Worm (Caenorhabditis elegans) whole organism, dauer: ENCODE measurements around the gene srd-58.

Experiments
- unc-62 ChIP-seq: sonication (generic microtip); optimal IDR thresholded peaks from 2 replicates; lab custom pipeline; 2017; ENCODE audit warnings: missing biosample characterization, missing genetic modification reagents, missing genetic modification characterization

The srd-58 gene

DNA sequence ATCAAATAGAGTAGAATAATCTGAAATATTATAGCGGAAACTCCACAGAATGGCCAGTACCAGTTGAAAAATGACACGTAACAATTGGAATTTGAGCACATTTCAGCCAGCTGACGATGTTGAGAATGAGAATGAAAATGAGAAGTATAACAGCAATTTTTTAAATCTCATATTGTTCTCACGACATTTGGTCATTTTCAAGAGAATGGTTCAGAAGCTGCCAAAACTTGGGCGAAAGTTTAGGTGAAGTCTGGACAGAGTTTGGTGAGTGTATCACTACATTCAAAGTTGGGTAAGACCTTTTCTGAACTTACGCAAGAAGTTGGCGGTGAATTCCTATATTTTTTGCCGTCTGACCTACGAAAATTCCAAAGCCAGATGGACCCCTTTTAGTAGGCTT lies at the start of gene srd-58:
Gene srd-58 (minus strand): TSS at position 101 of the 400 bp plus-strand sequence.
- no peak for TF ChIP-seq unc-62

DNA sequence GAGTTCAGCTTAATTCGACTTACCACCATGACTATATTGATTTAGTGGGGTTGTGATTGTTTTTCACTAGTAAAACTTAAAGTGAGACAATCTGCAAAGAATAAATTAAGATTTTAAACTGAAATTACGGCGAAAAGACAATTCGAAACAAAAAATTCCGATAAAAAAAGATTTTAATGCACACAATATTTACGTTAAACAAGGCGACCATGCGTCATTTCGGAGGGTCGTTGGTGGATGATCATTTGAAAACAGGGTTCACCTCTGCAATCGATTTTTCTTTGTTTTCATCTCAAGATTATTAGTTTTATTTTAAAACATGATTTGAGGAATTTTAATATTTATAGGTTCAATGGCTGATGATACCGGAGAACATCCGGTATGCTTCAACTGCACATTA lies 48.2 kb upstream of the srd-58 start, which contains the start of gene lsm-4:
Gene lsm-4 (minus strand): TSS at position 91 of the 400 bp plus-strand sequence.
- no peak for TF ChIP-seq unc-62

DNA sequence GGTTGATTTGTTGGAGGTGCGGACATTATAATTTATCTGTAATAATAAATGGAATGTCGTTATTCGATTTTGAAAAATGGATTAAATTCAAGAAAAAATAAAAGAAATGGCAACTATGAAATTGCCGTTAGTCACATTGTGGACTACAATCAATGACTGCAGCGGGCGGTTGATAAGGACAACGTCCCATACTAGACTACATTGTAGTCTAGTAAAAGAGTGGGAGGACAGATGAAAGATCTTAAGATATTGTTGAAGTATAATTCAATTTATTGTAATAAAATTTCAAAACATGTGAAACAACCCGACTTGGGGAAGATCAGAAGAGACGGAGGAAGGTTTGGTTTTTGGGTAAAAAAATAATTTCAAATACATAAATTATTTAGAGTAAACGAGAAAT lies 47.1 kb upstream of the srd-58 start, which contains the start of the genes prx-13 and ada-2:
Gene prx-13 (minus strand): TSS at position 38 of the 400 bp plus-strand sequence.
Gene ada-2 (plus strand): TSS at position 282 of the 400 bp plus-strand sequence.
- TF ChIP-seq unc-62 = no peak

DNA sequence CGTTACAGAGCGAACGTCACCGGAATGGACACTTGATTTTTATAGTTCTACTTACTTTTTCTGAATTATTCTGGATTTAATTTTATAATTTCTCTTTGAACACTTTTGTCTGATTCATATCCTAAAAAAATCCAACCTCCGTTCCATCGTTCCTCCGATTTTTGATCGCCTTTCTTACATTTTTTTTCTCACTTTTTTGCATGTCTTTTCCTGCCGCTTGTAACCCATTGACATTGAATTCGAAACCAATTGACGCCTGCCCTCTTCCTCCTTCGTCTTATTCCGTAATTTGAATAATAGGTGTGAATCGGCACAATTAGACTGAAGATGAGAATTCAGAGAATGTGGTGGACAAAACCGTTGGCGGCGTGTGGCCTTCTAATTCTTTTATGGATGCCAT lies 40.7 kb upstream of the srd-58 start, which contains the start of gene skpo-3:
Gene skpo-3 (plus strand): TSS at position 301 of the 400 bp plus-strand sequence.
- TF ChIP-seq unc-62 = no peak

DNA sequence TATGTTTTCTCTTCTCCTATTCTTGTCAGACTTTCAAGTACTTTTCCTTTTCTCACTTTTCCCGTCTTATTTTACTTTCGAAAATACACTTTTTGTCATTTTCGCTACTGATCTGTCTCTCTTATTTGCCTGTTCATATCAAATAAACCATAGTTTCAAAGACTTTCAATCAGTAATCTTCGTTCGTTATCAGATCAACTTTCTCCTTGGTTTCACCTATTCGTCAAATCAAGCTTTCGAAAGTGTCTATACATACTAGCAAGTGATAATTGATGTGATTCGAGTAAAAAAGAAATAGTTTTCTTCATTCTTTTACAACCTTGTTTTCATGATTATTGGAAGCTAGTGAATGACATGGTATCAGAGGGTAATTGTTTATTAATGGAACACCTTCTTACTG lies 37.9 kb upstream of the srd-58 start:
- no peak for TF ChIP-seq unc-62

DNA sequence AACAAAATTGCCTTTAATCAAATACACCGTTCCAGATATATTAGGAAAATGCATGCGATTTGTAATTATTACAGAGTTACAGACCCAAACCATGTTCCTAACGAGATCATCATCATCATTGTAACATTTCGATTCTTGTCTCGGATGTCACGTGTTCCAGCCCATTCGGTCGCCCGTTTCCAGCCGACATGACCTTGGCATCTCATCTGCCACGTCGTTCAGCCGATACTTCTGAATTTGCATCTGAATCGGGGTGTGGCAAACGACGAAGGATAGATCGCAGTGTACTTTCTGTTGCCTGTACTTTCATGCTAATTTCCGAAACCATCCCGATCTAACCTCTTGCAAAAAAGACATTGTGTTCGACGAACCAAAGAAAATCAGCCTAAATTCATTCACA lies 34.9 kb upstream of the srd-58 start:
- no peak for TF ChIP-seq unc-62

DNA sequence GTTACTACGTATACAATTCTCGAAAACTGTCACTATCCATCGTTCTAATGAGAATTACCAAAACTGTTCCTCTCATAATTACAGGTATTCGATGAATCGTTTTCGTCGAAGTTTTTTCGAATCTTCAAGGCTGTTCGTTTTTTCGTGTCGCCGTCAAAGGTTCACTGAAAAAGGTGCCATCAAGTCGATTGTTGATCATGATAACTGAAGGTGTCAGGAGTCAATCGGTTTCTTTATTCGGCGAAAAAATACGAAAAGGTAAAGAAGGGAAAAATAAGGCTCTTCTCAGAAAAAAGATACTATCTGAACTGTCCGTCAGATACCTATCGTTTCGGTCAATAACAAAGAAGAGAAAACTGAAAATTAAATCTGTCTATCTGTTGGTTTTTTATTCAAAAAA lies 33.9 kb upstream of the srd-58 start:
- TF ChIP-seq unc-62 = no peak

DNA sequence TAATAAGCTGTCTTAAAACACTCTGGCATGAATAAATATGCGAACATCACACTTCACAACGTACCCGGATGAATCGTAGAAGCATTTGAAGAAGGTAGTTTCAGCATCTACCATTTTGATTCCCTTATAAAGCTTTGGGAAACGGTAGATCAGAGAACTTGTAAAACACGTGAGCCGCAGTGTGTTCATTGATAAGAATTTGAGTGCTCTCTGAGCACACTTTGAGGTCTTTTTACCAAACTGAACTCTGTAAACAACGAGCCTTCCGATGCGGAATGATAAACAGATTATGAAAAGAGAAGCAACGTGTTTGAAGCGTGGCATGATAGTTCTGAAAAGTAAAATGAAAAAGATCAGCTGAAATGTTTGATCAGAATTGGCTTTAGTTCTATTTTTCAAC lies 33.4 kb upstream of the srd-58 start, which contains the start of gene aqp-1:
Gene aqp-1 (minus strand): TSS at position 102 of the 400 bp plus-strand sequence.
- no peak for TF ChIP-seq unc-62

DNA sequence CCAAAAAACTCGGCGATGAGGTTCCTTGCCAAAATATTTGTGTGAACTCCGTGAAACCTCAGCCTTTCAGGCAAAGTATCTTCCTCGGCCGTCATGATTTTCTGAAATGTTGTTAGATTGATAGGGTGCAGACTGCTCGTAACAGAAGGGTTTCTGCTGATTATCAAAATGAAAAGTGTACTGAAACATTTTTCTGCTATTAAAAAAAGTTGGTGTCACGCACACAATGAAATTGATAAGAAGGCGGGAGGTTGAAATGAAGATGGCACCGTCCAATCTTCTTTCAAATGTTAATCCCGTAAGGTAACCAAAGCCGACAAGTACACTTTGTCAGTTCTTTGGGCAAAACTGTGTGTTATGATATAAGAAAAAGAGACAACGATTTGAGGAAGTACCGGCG lies 32.1 kb upstream of the srd-58 start:
- no peak for TF ChIP-seq unc-62

DNA sequence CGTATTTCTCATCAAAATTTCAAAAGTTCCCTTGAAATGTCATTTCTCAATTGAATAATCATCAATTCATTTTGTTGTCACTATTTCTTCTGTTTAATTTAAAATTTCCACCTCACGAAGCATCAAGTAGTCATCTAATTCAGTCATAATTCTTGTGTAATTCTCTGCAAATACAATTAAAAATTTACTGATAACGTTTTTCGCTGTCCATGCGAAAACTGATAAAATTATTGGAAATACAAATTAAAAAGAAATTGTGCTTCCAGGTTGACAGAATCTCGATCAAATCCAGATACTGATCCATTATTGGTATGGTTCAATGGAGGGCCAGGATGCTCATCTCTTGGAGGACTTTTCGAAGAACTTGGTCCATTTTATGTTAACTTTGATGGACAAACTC lies 28.4 kb upstream of the srd-58 start:
- no peak for TF ChIP-seq unc-62

DNA sequence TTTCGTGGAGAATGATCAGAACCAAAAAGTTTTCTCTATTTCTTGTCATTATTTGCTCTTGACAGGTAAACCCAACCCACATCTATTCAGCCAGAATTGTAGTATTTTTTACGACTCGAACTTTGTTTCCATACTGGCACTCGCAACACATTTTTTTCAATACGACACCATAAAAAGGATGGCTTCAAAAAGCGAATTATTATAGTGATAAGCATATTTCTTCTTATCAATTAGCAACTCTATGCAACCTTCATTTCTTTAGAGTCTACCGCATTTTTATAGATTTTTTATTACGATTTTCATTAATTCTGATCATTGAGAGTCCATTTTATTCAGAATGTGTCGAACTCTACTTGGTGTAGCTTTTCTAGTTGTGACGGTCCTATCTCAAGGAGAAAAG lies 27.7 kb upstream of the srd-58 start, which contains the start of gene ctsa-3.1:
Gene ctsa-3.1 (plus strand): TSS at position 337 of the 400 bp plus-strand sequence.
- TF ChIP-seq unc-62 = no peak

DNA sequence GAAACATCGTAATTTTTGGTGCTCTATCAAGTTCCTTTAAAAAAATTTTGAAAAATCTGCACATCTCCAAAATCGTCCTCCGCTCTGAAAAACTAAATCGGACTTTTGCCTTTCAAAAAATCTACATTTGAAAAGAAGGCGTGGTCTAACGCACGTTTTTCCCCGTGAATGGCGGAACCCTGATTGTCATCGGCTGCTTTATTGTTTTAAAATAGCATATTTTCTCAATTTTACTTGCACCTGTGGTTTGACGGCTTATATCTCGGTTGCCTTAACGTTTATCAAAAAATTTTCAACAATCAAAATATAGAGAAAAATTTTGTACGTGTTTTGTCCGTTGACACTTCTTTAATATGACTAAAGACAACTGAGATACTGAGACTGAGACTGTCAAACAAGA lies 27.1 kb upstream of the srd-58 start:
- no peak for TF ChIP-seq unc-62

DNA sequence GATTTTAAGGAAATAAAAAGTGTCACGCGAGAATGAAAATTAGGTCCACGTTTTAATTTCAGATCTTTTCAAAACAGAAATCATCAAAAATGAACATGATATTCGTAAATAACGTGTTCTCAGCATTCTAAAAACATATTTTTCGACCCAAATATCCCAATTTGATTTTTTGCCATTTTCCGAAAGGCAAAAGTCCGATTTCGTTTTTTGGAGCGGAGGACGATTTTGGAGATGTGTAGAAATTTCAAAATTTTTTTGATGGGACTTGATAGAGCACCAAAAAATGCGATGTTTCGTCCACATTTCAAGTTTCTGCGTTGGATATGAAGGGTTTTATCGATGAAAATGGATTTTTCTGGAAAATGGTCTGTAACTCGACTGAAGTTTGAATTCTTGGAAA lies 25.8 kb upstream of the srd-58 start:
- no peak for TF ChIP-seq unc-62

DNA sequence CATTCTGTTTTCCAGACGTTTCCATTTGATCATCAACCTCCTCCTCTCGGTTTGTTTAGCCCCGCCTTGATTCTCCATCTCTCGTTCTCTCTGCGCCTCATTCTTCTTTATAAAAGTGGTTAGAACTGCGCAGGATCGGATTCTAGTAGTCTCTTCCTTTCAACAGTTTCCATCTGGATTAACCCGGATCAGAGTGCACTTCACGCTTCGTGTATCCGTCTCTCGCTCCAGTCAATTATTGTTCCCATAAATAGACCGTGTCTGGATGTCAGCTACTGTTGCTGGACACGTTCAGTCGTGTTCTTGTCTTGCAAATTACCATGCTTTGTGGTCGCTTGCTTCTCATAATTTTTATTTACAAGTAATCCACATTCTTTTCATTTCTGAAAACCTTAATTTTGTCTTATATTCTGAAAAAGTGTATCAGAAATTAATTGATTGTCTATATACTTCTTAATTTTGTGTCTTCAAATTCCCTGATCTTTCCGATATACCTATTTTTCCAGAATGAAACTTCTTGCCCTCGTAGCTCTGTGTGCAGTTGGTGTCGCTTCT lies 23.9 kb upstream of the srd-58 start, which contains the start of gene F32A5.4:
Gene F32A5.4 (plus strand): TSS at position 505 of the 555 bp plus-strand sequence.
- TF ChIP-seq unc-62 = no peak

DNA sequence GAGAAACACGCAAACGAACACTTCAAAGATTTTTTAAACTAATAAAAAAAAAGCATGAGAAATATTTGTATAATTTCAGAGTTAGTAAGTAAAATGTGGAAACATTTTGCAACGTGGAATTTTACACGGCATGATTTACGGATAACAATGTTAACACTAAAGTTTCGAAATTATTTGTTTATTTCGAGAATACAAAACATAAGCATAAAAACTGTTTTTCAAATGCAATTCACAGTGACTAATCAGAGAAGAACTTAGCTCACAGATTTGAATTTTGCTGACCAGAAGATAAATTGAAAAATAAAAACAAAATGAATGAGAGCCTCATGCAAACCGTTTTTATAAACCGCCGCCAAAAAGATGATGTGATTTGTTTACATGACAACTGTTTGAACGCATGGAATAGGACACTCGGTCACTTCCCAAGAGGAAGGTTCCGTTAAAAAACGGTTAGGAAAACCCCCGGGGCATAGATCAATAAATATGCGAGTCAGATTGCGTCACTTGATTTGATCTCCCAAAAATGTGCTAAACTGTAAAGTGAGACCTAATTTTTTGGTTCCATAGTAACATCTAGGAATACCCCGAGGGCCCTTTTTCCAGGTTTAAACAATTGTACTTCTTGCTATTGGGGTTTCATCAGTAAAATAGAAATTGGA lies 21.1 kb upstream of the srd-58 start, which contains the start of gene clh-3:
Gene clh-3 (minus strand): TSS at position 51 of the 659 bp plus-strand sequence.
- no peak for TF ChIP-seq unc-62

DNA sequence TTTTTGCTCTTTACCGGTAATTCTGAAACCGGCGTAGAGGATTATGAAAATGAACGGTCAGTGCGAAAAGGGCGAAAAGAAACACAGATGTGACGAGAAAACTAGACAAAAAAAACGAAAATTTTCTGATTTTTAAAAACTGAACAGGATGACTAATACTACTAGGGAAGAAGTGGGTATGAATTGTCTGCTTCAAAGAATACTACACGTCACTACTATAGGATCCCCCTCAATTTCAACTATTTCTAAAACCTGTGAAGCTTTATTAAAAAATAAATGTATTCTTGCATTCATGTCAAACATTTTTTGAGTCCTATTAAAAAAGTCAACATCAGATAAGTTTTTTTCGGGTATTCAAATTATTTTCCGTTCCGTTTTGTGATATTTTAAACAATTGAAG lies 19.2 kb upstream of the srd-58 start:
- no peak for TF ChIP-seq unc-62

DNA sequence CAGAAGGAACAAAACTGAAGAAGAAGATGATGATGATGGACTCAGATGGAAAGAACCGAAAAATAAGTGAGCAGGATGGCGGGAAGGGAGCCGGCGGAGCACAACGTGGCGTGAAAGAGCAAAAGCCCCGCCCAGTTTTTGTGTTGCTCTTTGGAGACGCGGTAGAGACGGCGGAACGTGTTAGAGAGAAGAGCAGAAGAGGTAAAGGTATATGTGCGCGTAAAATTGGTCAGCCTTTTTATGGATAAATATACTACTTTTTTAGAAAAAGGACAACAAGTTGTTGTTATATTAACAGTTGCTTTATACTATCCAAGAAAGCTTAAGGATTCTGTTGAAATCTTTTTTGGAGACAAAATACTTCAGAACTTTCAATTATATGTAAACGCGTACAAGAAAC lies 12.2 kb upstream of the srd-58 start, which contains the start of gene E04F6.10:
Gene E04F6.10 (minus strand): TSS at position 101 of the 400 bp plus-strand sequence.
- no peak for TF ChIP-seq unc-62

DNA sequence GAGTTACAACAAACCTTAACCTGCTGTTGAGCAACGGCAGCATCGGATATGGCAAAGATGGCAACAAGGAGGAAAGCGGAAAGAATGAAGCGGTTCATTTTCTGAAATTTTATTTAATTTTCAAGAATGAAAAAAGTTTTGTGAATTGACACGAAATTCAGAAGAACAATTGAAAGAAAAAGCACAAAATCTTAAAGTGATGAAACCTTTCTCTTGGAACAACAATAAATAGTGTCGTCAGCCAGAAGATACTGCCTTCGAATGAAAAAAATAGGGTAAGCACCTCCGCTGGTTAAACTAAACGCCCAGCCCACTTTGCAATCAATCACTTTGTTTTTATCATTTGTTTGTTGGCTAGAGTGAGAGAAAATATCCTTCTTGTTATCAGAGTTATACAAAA lies 7.2 kb upstream of the srd-58 start, which contains the start of gene E04F6.9:
Gene E04F6.9 (minus strand): TSS at position 101 of the 400 bp plus-strand sequence.
- no peak for TF ChIP-seq unc-62
